Fruit fly (Drosophila melanogaster): ENCODE results near the gene Pldn.

Gene Pldn

DNA sequence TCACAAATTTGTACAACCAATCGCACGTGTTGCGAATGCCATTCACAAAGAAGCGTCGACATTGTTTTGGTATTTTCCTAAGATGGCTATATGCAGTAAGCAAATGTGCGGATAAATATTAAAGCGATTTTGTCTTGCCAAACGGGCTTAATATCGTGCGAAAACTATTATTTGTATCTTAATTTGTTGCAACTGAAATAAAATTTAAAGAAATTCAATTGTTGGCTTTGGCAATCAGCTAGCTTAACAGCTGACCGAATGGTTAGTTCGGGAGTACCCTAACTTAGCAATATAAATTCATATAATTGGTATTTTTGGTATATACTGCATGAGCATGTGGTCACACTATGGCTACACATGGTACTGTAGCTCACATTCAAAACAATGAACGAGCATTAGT is 42.8 kb downstream of the Pldn start, which contains the start of the genes RIOK1 and Polr3H (continued):
- no peak for TF ChIP-seq CG1529 (GFP tag; optimal IDR thresholded peaks at IDR 0.05)
- no peak for TF ChIP-seq CG11560 (tag; IDR thresholded peaks at IDR 0.05)
- TF ChIP-seq Dp (GFP tag; optimal IDR thresholded peaks at IDR 0.05): peak; percentile 56
- TF ChIP-seq CG4854 (GFP tag; optimal IDR thresholded peaks at IDR 0.05): peak; percentile 47
- no peak for TF ChIP-seq dimm (GFP tag; IDR thresholded peaks at IDR 0.05)
- TF ChIP-seq CG16815 (GFP tag; optimal IDR thresholded peaks at IDR 0.05): no peak
- TF ChIP-seq sc (optimal IDR thresholded peaks at IDR 0.05): no peak
- peak; percentile 21 for TF ChIP-seq sc (GFP tag; optimal IDR thresholded peaks at IDR 0.05)
- no peak for TF ChIP-seq Awh (GFP tag; IDR thresholded peaks at IDR 0.05)
- no peak; the same call in 1 of the 2 replicates for TF ChIP-seq unc-4 (GFP tag; IDR thresholded peaks at IDR 0.05; ENCODE audit: partially characterized antibody)
- TF ChIP-seq Scr (GFP tag; IDR thresholded peaks at IDR 0.05; ENCODE audit: partially characterized antibody): peak; percentile 34; the same call in 1 of the 2 replicates
- TF ChIP-seq Nf-YC (tag; optimal IDR thresholded peaks at IDR 0.05): no peak
- no peak for TF ChIP-seq gsb (GFP tag; IDR thresholded peaks at IDR 0.05)
- TF ChIP-seq CG17186 (GFP tag; optimal IDR thresholded peaks at IDR 0.05): peak; percentile 43
- peak; percentile 75 for TF ChIP-seq pum (GFP tag; optimal IDR thresholded peaks at IDR 0.05)
- no peak for TF ChIP-seq CkIIα-i1 (GFP tag; IDR thresholded peaks at IDR 0.05)
- TF ChIP-seq D19A (tag; optimal IDR thresholded peaks at IDR 0.05): no peak
- TF ChIP-seq CG8388 (GFP tag; optimal IDR thresholded peaks at IDR 0.05): peak; percentile 48
- no peak for TF ChIP-seq D19B (GFP tag; optimal IDR thresholded peaks at IDR 0.05)
- TF ChIP-seq Dref (GFP tag; IDR thresholded peaks at IDR 0.05): no peak
- peak; percentile 67 for TF ChIP-seq NC2β (GFP tag; optimal IDR thresholded peaks at IDR 0.05)
- TF ChIP-seq kni (GFP tag; optimal IDR thresholded peaks at IDR 0.05): no peak
- peak; percentile 97 for TF ChIP-seq Med (GFP tag)
- no peak for TF ChIP-seq grau (tag; optimal IDR thresholded peaks at IDR 0.05)
- TF ChIP-seq TFAM (GFP tag; optimal IDR thresholded peaks at IDR 0.05): no peak
- no peak for TF ChIP-seq CG18599 (GFP tag; optimal IDR thresholded peaks at IDR 0.05)
- TF ChIP-seq gfzf (GFP tag; optimal IDR thresholded peaks at IDR 0.05): peak; percentile 62
- TF ChIP-seq Abd-B (GFP tag; optimal IDR thresholded peaks at IDR 0.05): no peak
- TF ChIP-seq Ravus (GFP tag; IDR thresholded peaks at IDR 0.05): no peak; the same call in 1 of the 2 replicates
- peak; percentile 23; the same call in 1 of the 2 replicates for TF ChIP-seq CG4730 (GFP tag; IDR thresholded peaks at IDR 0.05)
- TF ChIP-seq dysf (GFP tag; IDR thresholded peaks at IDR 0.05): peak; percentile 66
- no peak for TF ChIP-seq chinmo (GFP tag; IDR thresholded peaks at IDR 0.05; ENCODE audit: partially characterized antibody)
- no peak for TF ChIP-seq CG10543 (GFP tag; optimal IDR thresholded peaks at IDR 0.05)
- TF ChIP-seq eyg (GFP tag; optimal IDR thresholded peaks at IDR 0.05): peak; percentile 18
- TF ChIP-seq twi (tag; optimal IDR thresholded peaks at IDR 0.05): no peak
- peak; percentile 99 for TF ChIP-seq Max (GFP tag; optimal IDR thresholded peaks at IDR 0.05)
- TF ChIP-seq Hmx (GFP tag; optimal IDR thresholded peaks at IDR 0.05): peak; percentile 66
- TF ChIP-seq CG9215 (GFP tag; IDR thresholded peaks at IDR 0.05): peak; percentile 40; the same call in 1 of the 2 replicates
- no peak for TF ChIP-seq zen2 (GFP tag; IDR thresholded peaks at IDR 0.05; ENCODE audit: partially characterized antibody)
- no peak for TF ChIP-seq Taf1 (GFP tag; IDR thresholded peaks at IDR 0.05)
- TF ChIP-seq CG7987 (GFP tag; optimal IDR thresholded peaks at IDR 0.05): peak; percentile 7
- peak; percentile 70 for TF ChIP-seq crc (GFP tag; optimal IDR thresholded peaks at IDR 0.05)
- TF ChIP-seq ato (GFP tag; IDR thresholded peaks at IDR 0.05; ENCODE audit: partially characterized antibody): no peak
- TF ChIP-seq shn (GFP tag; optimal IDR thresholded peaks at IDR 0.05): peak; percentile 67
- TF ChIP-seq cad (GFP tag; optimal IDR thresholded peaks at IDR 0.05): no peak
- TF ChIP-seq CG1602 (GFP tag; optimal IDR thresholded peaks at IDR 0.05): peak; percentile 62
- peak; percentile 61 for TF ChIP-seq Atf-2 (GFP tag; optimal IDR thresholded peaks at IDR 0.05)
- TF ChIP-seq lab (GFP tag; optimal IDR thresholded peaks at IDR 0.05): no peak
- TF ChIP-seq CG9609 (GFP tag; optimal IDR thresholded peaks at IDR 0.05): peak; percentile 76
- peak; percentile 24 for TF ChIP-seq repo (GFP tag; optimal IDR thresholded peaks at IDR 0.05)
- TF ChIP-seq oc (tag; optimal IDR thresholded peaks at IDR 0.05): no peak

All from whole organism, embryonic.